Worm (Caenorhabditis elegans) whole organism, L1 larva: Measurements from ENCODE around the gene sid-1.

Experiments
- C16A3.4 ChIP-seq: fragments of 150-350 bp; optimal IDR thresholded peaks from 2 replicates; lab custom pipeline; 2014; ENCODE audit warnings: missing biosample characterization, missing genetic modification characterization
- F16B12.6 ChIP-seq: fragments of 150-350 bp; optimal IDR thresholded peaks from 2 replicates; lab custom pipeline; 2014; ENCODE audit warnings: missing biosample characterization, missing genetic modification characterization
- aha-1 ChIP-seq: fragments of 150-350 bp; optimal IDR thresholded peaks from 2 replicates; lab custom pipeline; 2014; ENCODE audit warnings: missing biosample characterization, missing genetic modification characterization
- alr-1 ChIP-seq: fragments of 200-800 bp; sonication (Bioruptor generic); optimal IDR thresholded peaks from 2 replicates; lab custom pipeline; 2018; ENCODE audit warnings: borderline replicate concordance, mild to moderate bottlenecking, missing genetic modification characterization, missing compliant biosample characterization
- ama-1 ChIP-seq: fragments of 150-350 bp; optimal IDR thresholded peaks from 2 replicates; lab custom pipeline; 2014
- blmp-1 ChIP-seq: fragments of 150-350 bp; optimal IDR thresholded peaks from 2 replicates; lab custom pipeline; 2014; ENCODE audit warnings: missing biosample characterization, missing genetic modification characterization
- ceh-63 ChIP-seq: fragments of 200-800 bp; sonication (Bioruptor generic); optimal IDR thresholded peaks from 2 replicates; lab custom pipeline; 2018; ENCODE audit warnings: mild to moderate bottlenecking, missing genetic modification characterization, missing compliant biosample characterization
- ceh-8 ChIP-seq: fragments of 200-800 bp; sonication (Bioruptor generic); optimal IDR thresholded peaks from 2 replicates; lab custom pipeline; 2018; ENCODE audit warnings: mild to moderate bottlenecking, missing genetic modification characterization, moderate library complexity, missing compliant biosample characterization
- ceh-82 ChIP-seq, 3 experiments: fragments of 150-350 bp in 1 of 3; sonication (generic microtip) in 2 of 3; optimal IDR thresholded peaks; 2 replicates each; lab custom pipeline; 2014 to 2017; ENCODE audit warnings: missing biosample characterization in 3 of 3, missing genetic modification characterization in 3 of 3
- ceh-88 ChIP-seq: fragments of 200-800 bp; sonication (Bioruptor generic); IDR thresholded peaks from 2 replicates; pipeline ENCODE4 v1.3.6; 2022; ENCODE audit warnings: missing genetic modification characterization, missing compliant biosample characterization
- ces-1 ChIP-seq: fragments of 150-350 bp; optimal IDR thresholded peaks from 2 replicates; lab custom pipeline; 2014; ENCODE audit warnings: missing biosample characterization, missing genetic modification reagents, missing genetic modification characterization
- dpl-1 ChIP-seq, 3 experiments: fragments of 150-350 bp in 2 of 3; sonication (generic microtip) in 1 of 3; optimal IDR thresholded peaks; 2 replicates each; lab custom pipeline; 2014 to 2017; ENCODE audit warnings: missing biosample characterization in 3 of 3, missing genetic modification characterization in 3 of 3, missing genetic modification reagents in 3 of 3
- dsc-1 ChIP-seq: sonication (generic microtip); optimal IDR thresholded peaks from 2 replicates; lab custom pipeline; 2016; ENCODE audit warnings: mild to moderate bottlenecking, missing genetic modification characterization, missing compliant biosample characterization
- efl-3 ChIP-seq: fragments of 200-800 bp; sonication (Bioruptor generic); optimal IDR thresholded peaks from 2 replicates; lab custom pipeline; 2018; ENCODE audit warnings: mild to moderate bottlenecking, missing genetic modification characterization, missing compliant biosample characterization
- elt-2 ChIP-seq: sonication (generic microtip); optimal IDR thresholded peaks from 2 replicates; lab custom pipeline; 2016; ENCODE audit warnings: missing genetic modification characterization, mild to moderate bottlenecking, inconsistent platforms, missing compliant biosample characterization, missing genetic modification reagents
- fkh-4 ChIP-seq: sonication (generic microtip); optimal IDR thresholded peaks from 2 replicates; lab custom pipeline; 2016; ENCODE audit warnings: missing compliant biosample characterization, missing genetic modification characterization, borderline replicate concordance
- fkh-8 ChIP-seq: sonication (generic microtip); optimal IDR thresholded peaks from 2 replicates; lab custom pipeline; 2016; ENCODE audit warnings: mild to moderate bottlenecking, missing genetic modification characterization, missing compliant biosample characterization
- fos-1 ChIP-seq: fragments of 150-350 bp; optimal IDR thresholded peaks from 2 replicates; lab custom pipeline; 2014; ENCODE audit warnings: missing biosample characterization, missing genetic modification characterization
- grh-1 ChIP-seq: fragments of 200-800 bp; sonication (Bioruptor generic); IDR thresholded peaks from 2 replicates; pipeline ENCODE4 v1.3.6; 2022; ENCODE audit warnings: missing genetic modification reagents, missing genetic modification characterization, missing compliant biosample characterization
- hlh-17 ChIP-seq: fragments of 200-800 bp; sonication (Bioruptor generic); optimal IDR thresholded peaks from 2 replicates; lab custom pipeline; 2018; ENCODE audit warnings: missing genetic modification characterization, mild to moderate bottlenecking, missing compliant biosample characterization, moderate library complexity, borderline replicate concordance
- hlh-4 ChIP-seq: sonication (generic microtip); optimal IDR thresholded peaks from 2 replicates; lab custom pipeline; 2016; ENCODE audit warnings: mild to moderate bottlenecking, missing genetic modification characterization, missing compliant biosample characterization
- isw-1 ChIP-seq: fragments of 200-800 bp; sonication (Bioruptor generic); IDR thresholded peaks from 2 replicates; pipeline ENCODE4 v1.3.6; 2022; ENCODE audit warnings: missing genetic modification characterization, missing compliant biosample characterization
- lin-14 ChIP-seq: fragments of 200-800 bp; sonication (Bioruptor generic); optimal IDR thresholded peaks from 2 replicates; lab custom pipeline; 2018; ENCODE audit warnings: mild to moderate bottlenecking, missing genetic modification characterization, moderate library complexity, missing compliant biosample characterization
- lin-35 ChIP-seq, 2 experiments: fragments of 150-350 bp; optimal IDR thresholded peaks; 2 replicates each; lab custom pipeline; 2014; ENCODE audit warnings: missing biosample characterization in 2 of 2, missing genetic modification characterization in 2 of 2, missing genetic modification reagents in 2 of 2
- lir-3 ChIP-seq: sonication (generic microtip); optimal IDR thresholded peaks from 2 replicates; lab custom pipeline; 2016; ENCODE audit warnings: mild to moderate bottlenecking, missing genetic modification characterization, moderate library complexity, missing compliant biosample characterization; ENCODE audit not compliant: poor library complexity
- mab-9 ChIP-seq: fragments of 200-800 bp; sonication (Bioruptor generic); IDR thresholded peaks from 2 replicates; pipeline ENCODE4 v1.3.6; 2022; ENCODE audit warnings: missing genetic modification reagents, missing genetic modification characterization, missing compliant biosample characterization
- mdl-1 ChIP-seq, 2 experiments: fragments of 150-350 bp; optimal IDR thresholded peaks; 2 replicates each; lab custom pipeline; 2014 to 2017; ENCODE audit warnings: missing biosample characterization in 2 of 2, missing genetic modification characterization in 2 of 2, inconsistent platforms in 1 of 2
- mef-2 ChIP-seq: fragments of 150-350 bp; optimal IDR thresholded peaks from 2 replicates; lab custom pipeline; 2014; ENCODE audit warnings: missing biosample characterization, missing genetic modification characterization
- nhr-11 ChIP-seq: fragments of 150-350 bp; optimal IDR thresholded peaks from 2 replicates; lab custom pipeline; 2014; ENCODE audit warnings: missing biosample characterization, missing genetic modification characterization
- nhr-20 ChIP-seq: sonication (generic microtip); optimal IDR thresholded peaks from 2 replicates; lab custom pipeline; 2016; ENCODE audit warnings: mild to moderate bottlenecking, missing genetic modification characterization, missing compliant biosample characterization
- nhr-237 ChIP-seq: fragments of 150-350 bp; optimal IDR thresholded peaks from 2 replicates; lab custom pipeline; 2014; ENCODE audit warnings: missing biosample characterization, missing genetic modification characterization
- nhr-28 ChIP-seq: fragments of 150-350 bp; optimal IDR thresholded peaks from 2 replicates; lab custom pipeline; 2014; ENCODE audit warnings: missing biosample characterization, missing genetic modification characterization
- nhr-85 ChIP-seq: sonication (generic microtip); peaks from one replicate; lab custom pipeline; 2016; ENCODE audit warnings: missing genetic modification characterization, inconsistent platforms, missing compliant biosample characterization
- nhr-90 ChIP-seq: sonication (generic microtip); optimal IDR thresholded peaks from 2 replicates; lab custom pipeline; 2016; ENCODE audit warnings: mild to moderate bottlenecking, missing genetic modification characterization, missing compliant biosample characterization; ENCODE audit not compliant: poor library complexity
- rnt-1 ChIP-seq: sonication (generic microtip); optimal IDR thresholded peaks from 2 replicates; lab custom pipeline; 2016; ENCODE audit warnings: mild to moderate bottlenecking, missing genetic modification characterization, moderate library complexity, missing compliant biosample characterization
- skn-1 ChIP-seq: fragments of 150-350 bp; optimal IDR thresholded peaks from 2 replicates; lab custom pipeline; 2014; ENCODE audit warnings: missing biosample characterization, missing genetic modification characterization
- snu-23 ChIP-seq: sonication (generic microtip); optimal IDR thresholded peaks from 2 replicates; lab custom pipeline; 2016; ENCODE audit warnings: missing genetic modification characterization, missing compliant biosample characterization
- sox-4 ChIP-seq: sonication (generic microtip); optimal IDR thresholded peaks from 2 replicates; lab custom pipeline; 2016; ENCODE audit warnings: missing genetic modification characterization, missing compliant biosample characterization
- sptf-1 ChIP-seq: fragments of 150-350 bp; optimal IDR thresholded peaks from 2 replicates; lab custom pipeline; 2014; ENCODE audit warnings: missing biosample characterization, missing genetic modification characterization
- sup-37 ChIP-seq: fragments of 200-800 bp; sonication (Bioruptor generic); optimal IDR thresholded peaks from 2 replicates; lab custom pipeline; 2018; ENCODE audit warnings: mild to moderate bottlenecking, missing genetic modification characterization, missing compliant biosample characterization
- swsn-7 ChIP-seq: sonication (generic microtip); optimal IDR thresholded peaks from 2 replicates; lab custom pipeline; 2016; ENCODE audit warnings: missing genetic modification characterization, missing compliant biosample characterization
- tbx-2 ChIP-seq: sonication (generic microtip); optimal IDR thresholded peaks from 2 replicates; lab custom pipeline; 2016; ENCODE audit warnings: missing genetic modification characterization, missing compliant biosample characterization
- unc-30 ChIP-seq: sonication (generic microtip); optimal IDR thresholded peaks from 2 replicates; lab custom pipeline; 2017; ENCODE audit warnings: missing biosample characterization, missing genetic modification characterization
- unc-62 ChIP-seq: fragments of 150-350 bp; optimal IDR thresholded peaks from 2 replicates; lab custom pipeline; 2014; ENCODE audit warnings: missing biosample characterization, missing genetic modification reagents, missing genetic modification characterization
- unc-86 ChIP-seq: sonication (generic microtip); optimal IDR thresholded peaks from 2 replicates; lab custom pipeline; 2016; ENCODE audit warnings: missing genetic modification characterization, missing compliant biosample characterization
- unc-98 ChIP-seq: fragments of 200-800 bp; sonication (Bioruptor generic); IDR thresholded peaks from 2 replicates; pipeline ENCODE4 v1.3.6; 2022; ENCODE audit warnings: missing genetic modification characterization, missing compliant biosample characterization
- zip-4 ChIP-seq: fragments of 200-800 bp; sonication (Bioruptor generic); optimal IDR thresholded peaks from 2 replicates; lab custom pipeline; 2018; ENCODE audit warnings: mild to moderate bottlenecking, missing genetic modification characterization, moderate library complexity, missing compliant biosample characterization

The sid-1 gene

ce11 chrV:5119679-5120078 lies at the start of gene sid-1:
Gene sid-1 (plus strand): TSS chrV:5119970.
- no peak for TF ChIP-seq tbx-2 (tag; lab: Kevin White, UChicago)
- TF ChIP-seq unc-86 (tag; lab: Kevin White, UChicago), result no peak
- TF ChIP-seq snu-23 (GFP tag; lab: Kevin White, UChicago), result no peak
- TF ChIP-seq nhr-85 (tag; lab: Kevin White, UChicago), result no peak
- no peak for TF ChIP-seq lir-3 (tag; lab: Kevin White, UChicago)
- no peak for TF ChIP-seq skn-1 (tag; lab: Kevin White, UChicago)
- TF ChIP-seq blmp-1 (tag; lab: Kevin White, UChicago), result no peak
- TF ChIP-seq mef-2 (tag; lab: Kevin White, UChicago), result no peak
- TF ChIP-seq unc-30 (tag; lab: Kevin White, UChicago), result no peak
- TF ChIP-seq sox-4 (tag; lab: Kevin White, UChicago), result no peak
- no peak for TF ChIP-seq nhr-28 (tag; lab: Kevin White, UChicago)
- no peak for TF ChIP-seq nhr-237 (tag; lab: Kevin White, UChicago)
- TF ChIP-seq ces-1, result no peak
- no peak for TF ChIP-seq efl-3 (GFP tag; lab: Kevin White, UChicago)
- no peak for TF ChIP-seq mab-9
- no peak for TF ChIP-seq ceh-88 (GFP tag; lab: Robert Waterston, UW)
- no peak for TF ChIP-seq unc-62 (GFP tag; lab: Kevin White, UChicago)

- TF ChIP-seq nhr-20 (tag; lab: Kevin White, UChicago) (no peak), nhr-85 (tag; lab: Kevin White, UChicago) (peak; percentile 4), sptf-1 (tag; lab: Kevin White, UChicago) (no peak), blmp-1 (tag; lab: Kevin White, UChicago) (peak; percentile 79), fkh-4 (no peak)
Observed at ce11 chrV:5072082-5072481, 47.7 kb upstream of the sid-1 start, which contains the start of gene Y58A7A.2. Gene Y58A7A.2 (minus strand): TSS chrV:5072182.

- peak; percentile 20 for TF ChIP-seq F16B12.6 (tag; lab: Kevin White, UChicago)
- no peak for TF ChIP-seq lir-3 (tag; lab: Kevin White, UChicago)
- TF ChIP-seq unc-98 (GFP tag; lab: Robert Waterston, UW), result no peak
- TF ChIP-seq zip-4 (GFP tag; lab: Kevin White, UChicago), result peak; percentile 96
- TF ChIP-seq hlh-17 (GFP tag; lab: Kevin White, UChicago), result no peak
- no peak for TF ChIP-seq nhr-28 (tag; lab: Kevin White, UChicago)
- TF ChIP-seq fos-1 (tag; lab: Kevin White, UChicago), result peak; percentile 28
- no peak for TF ChIP-seq sup-37 (GFP tag; lab: Kevin White, UChicago)
- peak; percentile 77 for TF ChIP-seq lin-14 (GFP tag; lab: Kevin White, UChicago)
- TF ChIP-seq ceh-8 (GFP tag; lab: Kevin White, UChicago), result no peak
- no peak for TF ChIP-seq unc-30 (tag; lab: Kevin White, UChicago)
- no peak for TF ChIP-seq hlh-4 (tag; lab: Kevin White, UChicago)
- TF ChIP-seq ama-1, result no peak
- peak; percentile 37 for TF ChIP-seq C16A3.4 (tag; lab: Kevin White, UChicago)
- peak; percentile 51 for TF ChIP-seq nhr-90
- TF ChIP-seq fkh-8 (tag; lab: Kevin White, UChicago), result no peak
- no peak for TF ChIP-seq elt-2 (tag; lab: Kevin White, UChicago)
- TF ChIP-seq mdl-1 (tag; optimal IDR thresholded peaks at IDR 0.05; lab: Kevin White, UChicago), result peak in 1 of 2 experiments; percentile 67
- peak in 1 of 2 experiments; percentile 71 for TF ChIP-seq lin-35 (GFP tag; optimal IDR thresholded peaks at IDR 0.05; lab: Kevin White, UChicago)
- TF ChIP-seq ceh-82 (tag; optimal IDR thresholded peaks at IDR 0.05; lab: Kevin White, UChicago), result peak in 2 of 3 experiments; percentile 12 to 71
- no peak for TF ChIP-seq mab-9
- TF ChIP-seq isw-1 (GFP tag; lab: Robert Waterston, UW), result peak; percentile 35; the same call in 1 of the 2 replicates
- TF ChIP-seq blmp-1 (tag; lab: Kevin White, UChicago), result peak; percentile 41
- TF ChIP-seq dpl-1 (GFP tag; optimal IDR thresholded peaks at IDR 0.05; lab: Kevin White, UChicago), result peak in 2 of 3 experiments; percentile 21 to 24
- peak; percentile 22 for TF ChIP-seq nhr-11 (tag; lab: Kevin White, UChicago)
- no peak for TF ChIP-seq sptf-1 (tag; lab: Kevin White, UChicago)
- TF ChIP-seq swsn-7 (tag; lab: Kevin White, UChicago), result peak; percentile 31
- no peak for TF ChIP-seq alr-1
- TF ChIP-seq aha-1 (tag; lab: Kevin White, UChicago), result no peak
- no peak for TF ChIP-seq grh-1 (GFP tag; lab: Robert Waterston, UW)
- TF ChIP-seq efl-3 (GFP tag; lab: Kevin White, UChicago), result no peak
- TF ChIP-seq ceh-63, result no peak
- TF ChIP-seq rnt-1 (tag; lab: Kevin White, UChicago), result peak; percentile 15
- no peak for TF ChIP-seq dsc-1
Observed at ce11 chrV:5080853-5081338, 38.9 kb upstream of the sid-1 start, which contains the start of gene Y58A7A.3. Gene Y58A7A.3 (minus strand): TSS chrV:5080903.
